Worm (Caenorhabditis elegans): ENCODE results near the gene cest-35.1.

cest-35.1 gene

DNA sequence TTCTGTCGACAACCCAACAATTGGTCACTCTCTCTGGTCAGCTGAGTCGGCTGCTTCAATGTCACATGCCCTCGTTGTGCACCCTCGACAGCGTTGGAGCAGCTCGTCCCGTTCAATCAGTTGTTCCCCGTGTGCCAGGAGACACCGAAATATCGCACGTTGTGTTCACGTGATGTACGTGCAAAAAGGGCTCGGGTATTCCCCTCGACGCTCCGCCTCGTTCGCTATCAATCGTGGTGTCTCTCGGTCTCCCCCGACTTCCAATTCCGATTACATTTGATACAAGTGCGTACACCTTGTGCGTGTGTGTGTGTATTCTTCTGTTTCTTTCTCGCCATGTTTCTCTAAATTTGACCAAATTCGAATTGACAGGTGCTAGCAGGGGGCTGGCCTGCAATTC lies 28.6 kb upstream of the cest-35.1 start:
- TF ChIP-seq cog-1 (tag; optimal IDR thresholded peaks at IDR 0.05) (peak; percentile 12), ztf-23 (GFP tag; IDR thresholded peaks at IDR 0.05) (no peak), klf-2 (GFP tag; conservative IDR thresholded peaks at IDR 0.05) (no peak), tab-1 (GFP tag; IDR thresholded peaks at IDR 0.05) (no peak)

DNA sequence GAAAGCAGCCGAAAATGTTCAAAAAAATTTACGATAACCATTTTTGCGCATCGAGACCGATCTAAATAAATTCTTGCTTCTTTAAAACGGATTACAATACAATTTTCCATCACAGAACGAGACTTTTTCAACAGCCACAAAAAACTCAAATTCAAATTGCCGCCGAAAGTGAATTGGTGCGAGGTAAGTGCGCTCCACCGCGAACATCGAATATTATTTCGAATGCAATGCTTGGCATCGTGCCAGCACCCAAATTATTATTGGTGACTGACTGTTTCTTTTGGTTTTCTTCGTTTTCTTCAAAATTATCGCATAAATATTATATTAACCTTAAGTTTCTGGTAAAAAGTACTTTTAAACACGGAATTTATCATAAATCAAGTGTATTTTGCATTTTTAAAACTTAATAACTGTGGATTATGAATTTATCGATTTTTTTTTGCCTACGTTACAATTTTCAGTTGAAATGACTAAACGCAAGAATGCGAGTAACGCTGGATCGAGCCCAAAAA lies 26.1 kb upstream of the cest-35.1 start, which contains the start of gene penr-1:
penr-1 (plus strand) TSS at position 462 of the 512 bp plus-strand sequence.
- TF ChIP-seq T22C8.4 (GFP tag; IDR thresholded peaks at IDR 0.05) (0 out of 2 replicates have a peak, but pooled peaks have one; percentile 35), ref-1 (GFP tag; conservative IDR thresholded peaks at IDR 0.05) (no peak)

DNA sequence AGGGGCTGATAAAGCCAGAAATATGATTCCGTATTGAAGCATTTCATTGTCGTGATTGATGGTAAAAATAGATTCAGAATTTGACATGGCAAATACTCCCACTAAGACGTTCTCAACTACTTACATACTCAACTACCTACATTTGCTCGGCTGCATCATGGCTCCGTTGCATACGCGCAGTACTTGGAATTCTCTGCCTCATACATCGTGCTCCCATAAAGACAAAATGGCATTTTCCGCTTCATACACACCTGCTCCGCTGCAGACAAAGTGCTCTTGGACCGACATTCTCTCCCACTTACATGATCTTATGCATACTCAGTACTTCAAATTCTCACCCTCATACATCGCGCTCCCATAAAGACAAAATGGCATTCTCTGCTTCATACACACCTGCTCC lies 22.6 kb upstream of the cest-35.1 start, which contains the start of the genes srt-69 and B0238.12:
srt-69 (minus strand) TSS at position 101 of the 400 bp plus-strand sequence.
B0238.12 (plus strand) TSS at position 264 of the 400 bp plus-strand sequence.
- no peak for TF ChIP-seq T22C8.4 (GFP tag; IDR thresholded peaks at IDR 0.05)
- TF ChIP-seq klf-2 (GFP tag; conservative IDR thresholded peaks at IDR 0.05): no peak
- TF ChIP-seq ref-1 (GFP tag; conservative IDR thresholded peaks at IDR 0.05): no peak
- no peak for TF ChIP-seq cog-1 (tag; optimal IDR thresholded peaks at IDR 0.05)
- TF ChIP-seq med-1 (GFP tag; optimal IDR thresholded peaks at IDR 0.05; ENCODE audit: insufficient read depth): no peak
- no peak for TF ChIP-seq ztf-29 (GFP tag; IDR thresholded peaks at IDR 0.05)

DNA sequence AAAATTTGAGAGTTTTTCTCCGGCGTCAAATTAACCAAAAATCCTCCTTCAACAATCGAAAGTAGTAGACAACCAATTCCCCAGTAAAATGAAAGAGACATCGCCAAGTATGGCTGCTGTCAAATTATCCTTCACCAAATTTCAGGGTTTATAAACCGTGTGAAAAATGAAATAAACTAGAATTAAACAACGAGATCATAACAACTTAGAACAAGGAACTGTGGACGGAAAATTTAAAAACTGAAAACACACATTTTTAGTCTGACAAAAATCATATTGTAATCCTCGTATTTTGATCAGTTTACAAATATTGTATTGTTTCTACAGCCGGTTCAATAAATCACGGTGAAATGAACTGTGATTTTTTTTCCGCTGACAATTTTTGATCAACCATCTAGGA lies 20.1 kb upstream of the cest-35.1 start, which contains the start of gene cest-30:
cest-30 (minus strand) TSS at position 101 of the 400 bp plus-strand sequence.
- TF ChIP-seq ztf-23 (GFP tag; IDR thresholded peaks at IDR 0.05): no peak
- TF ChIP-seq ref-1 (GFP tag; conservative IDR thresholded peaks at IDR 0.05): no peak
- TF ChIP-seq cog-1 (tag; optimal IDR thresholded peaks at IDR 0.05): no peak
- no peak for TF ChIP-seq T22C8.4 (GFP tag; IDR thresholded peaks at IDR 0.05)
- TF ChIP-seq klf-2 (GFP tag; conservative IDR thresholded peaks at IDR 0.05): no peak
- TF ChIP-seq flt-1 (GFP tag; IDR thresholded peaks at IDR 0.05): no peak
- no peak for TF ChIP-seq tab-1 (GFP tag; IDR thresholded peaks at IDR 0.05)
- no peak for TF ChIP-seq med-1 (GFP tag; optimal IDR thresholded peaks at IDR 0.05; ENCODE audit: insufficient read depth)
- no peak for TF ChIP-seq ztf-29 (GFP tag; IDR thresholded peaks at IDR 0.05)

DNA sequence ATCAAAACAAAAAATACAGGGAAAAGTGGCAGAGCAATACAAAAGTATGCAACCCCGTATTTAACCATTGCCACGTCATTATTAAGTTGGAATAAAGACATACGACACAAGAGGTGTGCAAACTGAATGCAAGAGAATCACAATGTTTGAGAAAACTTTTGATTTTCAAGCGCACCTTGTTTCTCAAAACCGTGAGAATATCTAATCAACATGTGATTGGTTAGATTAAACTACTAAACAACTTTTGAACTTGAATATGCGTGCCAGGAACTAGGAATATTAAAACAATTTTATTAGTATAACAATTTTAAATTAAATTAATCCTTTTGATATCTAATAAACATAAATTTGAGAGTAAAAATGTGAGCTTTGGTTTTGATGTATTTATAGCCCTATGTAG lies 16.5 kb upstream of the cest-35.1 start, which contains the start of gene srt-70:
srt-70 (minus strand) TSS at position 101 of the 400 bp plus-strand sequence.
- TF ChIP-seq tab-1 (GFP tag; IDR thresholded peaks at IDR 0.05) (no peak), klf-2 (GFP tag; conservative IDR thresholded peaks at IDR 0.05) (no peak), ztf-29 (GFP tag; IDR thresholded peaks at IDR 0.05) (no peak), cog-1 (tag; optimal IDR thresholded peaks at IDR 0.05) (no peak), ref-1 (GFP tag; conservative IDR thresholded peaks at IDR 0.05) (no peak), ztf-23 (GFP tag; IDR thresholded peaks at IDR 0.05) (no peak), med-1 (GFP tag; optimal IDR thresholded peaks at IDR 0.05; ENCODE audit: insufficient read depth) (no peak), T22C8.4 (GFP tag; IDR thresholded peaks at IDR 0.05) (no peak), flt-1 (GFP tag; IDR thresholded peaks at IDR 0.05) (no peak)

DNA sequence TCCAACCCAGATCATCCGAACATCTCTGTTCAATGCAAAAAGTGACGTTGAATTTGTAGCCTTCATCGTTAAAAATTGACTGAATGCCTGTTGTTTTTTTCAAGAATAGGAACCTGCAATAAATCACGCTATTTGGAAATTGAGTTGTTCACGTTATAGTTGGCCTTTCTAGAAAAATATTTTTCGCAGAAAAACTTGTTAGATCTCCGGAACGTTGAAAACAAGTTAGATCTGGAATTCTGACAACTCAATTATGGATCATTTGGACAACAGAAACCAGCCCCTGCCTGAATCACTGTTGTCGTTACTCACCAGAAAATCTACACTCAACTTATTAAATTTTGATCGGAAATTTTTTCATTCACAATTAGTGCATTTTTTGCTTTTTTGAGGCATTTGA lies 14.4 kb upstream of the cest-35.1 start, which contains the start of gene srt-67:
srt-67 (minus strand) TSS at position 101 of the 400 bp plus-strand sequence.
- TF ChIP-seq ref-1 (GFP tag; conservative IDR thresholded peaks at IDR 0.05): no peak
- no peak for TF ChIP-seq ztf-29 (GFP tag; IDR thresholded peaks at IDR 0.05)
- no peak for TF ChIP-seq med-1 (GFP tag; optimal IDR thresholded peaks at IDR 0.05; ENCODE audit: insufficient read depth)

DNA sequence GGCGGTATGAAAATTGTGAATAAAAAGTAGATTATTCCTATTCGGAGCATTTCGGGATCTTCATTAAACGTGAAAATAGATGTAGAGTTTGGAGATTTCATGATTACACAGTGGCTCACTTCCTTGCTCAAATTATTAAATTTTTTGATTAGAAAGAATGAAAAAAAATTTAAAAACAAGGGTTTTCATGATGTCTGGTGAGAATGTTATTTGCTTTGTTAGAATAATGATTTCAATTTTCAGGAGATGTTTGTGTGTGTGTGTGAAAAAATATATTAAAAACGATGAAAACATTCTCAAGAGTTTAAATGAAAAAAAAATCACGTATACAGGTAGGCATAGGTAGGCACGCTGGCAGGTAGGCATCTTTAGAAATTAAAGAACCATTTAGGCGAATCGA lies 9.1 kb upstream of the cest-35.1 start, which contains the start of gene srt-68:
srt-68 (minus strand) TSS at position 101 of the 400 bp plus-strand sequence.
- no peak for TF ChIP-seq ztf-23 (GFP tag; IDR thresholded peaks at IDR 0.05)
- TF ChIP-seq cog-1 (tag; optimal IDR thresholded peaks at IDR 0.05): no peak
- TF ChIP-seq tab-1 (GFP tag; IDR thresholded peaks at IDR 0.05): no peak
- TF ChIP-seq T22C8.4 (GFP tag; IDR thresholded peaks at IDR 0.05): no peak
- no peak for TF ChIP-seq klf-2 (GFP tag; conservative IDR thresholded peaks at IDR 0.05)
- no peak for TF ChIP-seq ztf-29 (GFP tag; IDR thresholded peaks at IDR 0.05)
- TF ChIP-seq flt-1 (GFP tag; IDR thresholded peaks at IDR 0.05): no peak
- no peak for TF ChIP-seq med-1 (GFP tag; optimal IDR thresholded peaks at IDR 0.05; ENCODE audit: insufficient read depth)
- TF ChIP-seq ref-1 (GFP tag; conservative IDR thresholded peaks at IDR 0.05): no peak

DNA sequence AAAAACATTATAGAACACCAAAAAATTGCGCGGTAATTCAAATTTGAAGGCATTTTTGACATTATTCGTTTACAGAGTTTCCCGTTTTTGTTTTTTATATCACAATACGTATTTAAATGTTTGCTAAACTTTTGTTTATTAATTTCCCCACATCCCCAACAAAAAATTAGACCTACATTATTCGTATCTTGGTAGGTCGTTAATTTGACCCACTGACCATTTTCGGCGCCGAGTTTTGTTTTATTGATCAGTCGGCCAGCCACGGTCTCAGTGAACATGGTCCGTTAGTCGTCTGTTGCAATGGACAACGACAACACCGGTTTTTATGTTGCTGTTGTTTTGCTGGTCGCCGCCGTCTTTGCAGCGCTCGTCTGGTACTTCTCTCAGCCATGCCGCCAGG lies 3.0 kb downstream of the cest-35.1 start, which contains the start of gene B0238.15:
B0238.15 (plus strand) TSS at position 301 of the 400 bp plus-strand sequence.
- TF ChIP-seq ztf-23 (GFP tag; IDR thresholded peaks at IDR 0.05): no peak
- TF ChIP-seq ref-1 (GFP tag; conservative IDR thresholded peaks at IDR 0.05): no peak
- TF ChIP-seq tab-1 (GFP tag; IDR thresholded peaks at IDR 0.05): no peak
- no peak for TF ChIP-seq cog-1 (tag; optimal IDR thresholded peaks at IDR 0.05)
- no peak for TF ChIP-seq ztf-29 (GFP tag; IDR thresholded peaks at IDR 0.05)
- TF ChIP-seq med-1 (GFP tag; optimal IDR thresholded peaks at IDR 0.05; ENCODE audit: insufficient read depth): no peak

DNA sequence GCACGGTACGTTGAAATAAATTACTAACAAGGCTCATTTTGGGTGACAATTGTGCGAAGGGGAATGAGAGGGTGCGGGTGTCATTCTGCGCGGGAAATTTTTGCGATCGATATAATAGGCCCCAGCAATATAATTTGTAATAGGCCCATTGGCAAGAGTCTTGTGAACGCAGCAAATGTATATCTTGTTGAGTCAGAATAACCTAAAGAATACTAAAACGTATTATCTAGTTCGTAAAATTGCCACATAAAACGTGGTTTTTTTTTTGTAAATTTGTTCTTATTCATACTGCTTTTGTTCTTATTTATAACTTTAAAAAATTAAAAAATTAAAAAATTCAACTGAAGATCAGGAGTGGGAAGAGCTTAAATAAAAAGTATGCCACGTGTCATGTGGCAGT lies 3.5 kb downstream of the cest-35.1 start, which contains the start of gene C52A10.3:
C52A10.3 (minus strand) TSS at position 101 of the 400 bp plus-strand sequence.
- TF ChIP-seq ref-1 (GFP tag; conservative IDR thresholded peaks at IDR 0.05) (no peak), ztf-29 (GFP tag; IDR thresholded peaks at IDR 0.05) (no peak), cog-1 (tag; optimal IDR thresholded peaks at IDR 0.05) (no peak), flt-1 (GFP tag; IDR thresholded peaks at IDR 0.05) (no peak), klf-2 (GFP tag; conservative IDR thresholded peaks at IDR 0.05) (no peak), tab-1 (GFP tag; IDR thresholded peaks at IDR 0.05) (no peak), med-1 (GFP tag; optimal IDR thresholded peaks at IDR 0.05; ENCODE audit: insufficient read depth) (no peak)

DNA sequence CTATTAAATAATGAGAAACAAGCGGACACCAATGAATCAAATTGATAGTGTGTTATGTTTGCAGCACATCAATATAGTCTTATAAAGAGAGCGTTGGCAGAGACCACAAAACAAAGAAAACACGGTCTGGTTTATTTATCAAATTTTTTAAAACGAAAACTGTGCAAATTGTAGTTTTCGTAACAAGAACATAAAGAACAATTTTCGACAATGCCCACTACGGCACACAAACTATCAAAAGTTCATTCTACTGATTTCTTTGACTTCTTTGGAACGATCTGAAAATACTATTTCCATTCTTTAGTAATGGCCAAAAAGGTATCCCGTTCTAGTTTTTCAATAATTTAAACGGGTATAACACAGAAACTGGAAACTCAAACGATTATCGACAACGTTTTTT lies 5.8 kb downstream of the cest-35.1 start, which contains the start of gene cest-35.2:
cest-35.2 (minus strand) TSS at position 101 of the 400 bp plus-strand sequence.
- TF ChIP-seq med-1 (GFP tag; optimal IDR thresholded peaks at IDR 0.05; ENCODE audit: insufficient read depth) (no peak), ztf-23 (GFP tag; IDR thresholded peaks at IDR 0.05) (no peak), ztf-29 (GFP tag; IDR thresholded peaks at IDR 0.05) (no peak), ref-1 (GFP tag; conservative IDR thresholded peaks at IDR 0.05) (no peak), tab-1 (GFP tag; IDR thresholded peaks at IDR 0.05) (no peak), cog-1 (tag; optimal IDR thresholded peaks at IDR 0.05) (no peak)

All from whole organism, midembryonic.